Fruit fly (Drosophila melanogaster) whole organism, embryonic: ENCODE measurements around the gene CG10866.

Experiments
- Ada2b ChIP-seq: fragments of 200-800 bp; sonication (Bioruptor generic); IDR thresholded peaks from 2 replicates; pipeline ENCODE4 v1.3.6; 2022; ENCODE audit warnings: missing biosample characterization, missing genetic modification characterization
- CG10274 ChIP-seq: fragments of 200-800 bp; sonication (Bioruptor generic); optimal IDR thresholded peaks from 3 replicates; lab custom pipeline; 2017; ENCODE audit warnings: missing biosample characterization, mild to moderate bottlenecking, missing genetic modification characterization
- CG10462 ChIP-seq: fragments of 200-800 bp; sonication (Bioruptor generic); optimal IDR thresholded peaks from 2 replicates; lab custom pipeline; 2016; ENCODE audit warnings: missing biosample characterization, missing genetic modification characterization
- CG12104 ChIP-seq: fragments of 200-800 bp; sonication (Bioruptor generic); optimal IDR thresholded peaks from 3 replicates; lab custom pipeline; 2016; ENCODE audit warnings: missing biosample characterization, missing genetic modification characterization
- CG12219 ChIP-seq: fragments of 200-800 bp; sonication (Bioruptor generic); optimal IDR thresholded peaks from 3 replicates; lab custom pipeline; 2018; ENCODE audit warnings: missing biosample characterization, mild to moderate bottlenecking, missing genetic modification characterization
- CG12942 ChIP-seq: fragments of 200-800 bp; sonication (Bioruptor generic); optimal IDR thresholded peaks from 3 replicates; lab custom pipeline; 2016; ENCODE audit warnings: missing biosample characterization, missing genetic modification characterization
- CG14710 ChIP-seq: fragments of 200-800 bp; sonication (Bioruptor generic); optimal IDR thresholded peaks from 3 replicates; lab custom pipeline; 2019; ENCODE audit warnings: missing biosample characterization, mild to moderate bottlenecking, missing genetic modification characterization, moderate library complexity
- CG17186 ChIP-seq: fragments of 200-800 bp; sonication (Bioruptor generic); optimal IDR thresholded peaks from 3 replicates; lab custom pipeline; 2017; ENCODE audit warnings: missing biosample characterization, missing genetic modification reagents, missing genetic modification characterization
- CG17328 ChIP-seq: fragments of 200-800 bp; sonication (Bioruptor generic); IDR thresholded peaks from 2 replicates; pipeline ENCODE4 v1.3.6; 2022; ENCODE audit warnings: missing biosample characterization, missing genetic modification characterization
- CG18262 ChIP-seq: fragments of 200-800 bp; optimal IDR thresholded peaks from 3 replicates; lab custom pipeline; 2019; ENCODE audit warnings: missing biosample characterization, mild to moderate bottlenecking, missing genetic modification characterization, moderate library complexity
- CG2712 ChIP-seq: fragments of 200-800 bp; optimal IDR thresholded peaks from 3 replicates; lab custom pipeline; 2019; ENCODE audit warnings: missing biosample characterization, mild to moderate bottlenecking, missing genetic modification characterization, moderate library complexity
- CG32772 ChIP-seq: fragments of 200-800 bp; sonication (Bioruptor generic); IDR thresholded peaks from 2 replicates; pipeline ENCODE4 v1.3.6; 2022; ENCODE audit warnings: missing biosample characterization, missing genetic modification characterization
- CG33557 ChIP-seq: fragments of 200-800 bp; sonication (Bioruptor generic); optimal IDR thresholded peaks from 2 replicates; lab custom pipeline; 2019; ENCODE audit warnings: missing biosample characterization, mild to moderate bottlenecking, missing genetic modification characterization, moderate library complexity
- CG4854 ChIP-seq: fragments of 200-800 bp; sonication (Bioruptor generic); optimal IDR thresholded peaks from 2 replicates; lab custom pipeline; 2016; ENCODE audit warnings: missing biosample characterization, missing genetic modification characterization, inconsistent platforms
- CG6654 ChIP-seq: fragments of 200-800 bp; sonication (Bioruptor generic); optimal IDR thresholded peaks from 2 replicates; lab custom pipeline; 2017; ENCODE audit warnings: missing biosample characterization, mild to moderate bottlenecking, missing genetic modification characterization
- CG8281 ChIP-seq: fragments of 200-800 bp; sonication (Bioruptor generic); optimal IDR thresholded peaks from 2 replicates; lab custom pipeline; 2018; ENCODE audit warnings: missing biosample characterization, mild to moderate bottlenecking, missing genetic modification characterization, moderate library complexity
- CG8765 ChIP-seq: fragments of 200-800 bp; sonication (Bioruptor generic); IDR thresholded peaks from 2 replicates; pipeline ENCODE4 v1.3.6; 2022; ENCODE audit warnings: missing biosample characterization, missing genetic modification characterization
- CG9727 ChIP-seq: fragments of 200-800 bp; sonication (Bioruptor generic); optimal IDR thresholded peaks from 3 replicates; lab custom pipeline; 2017; ENCODE audit warnings: missing biosample characterization, mild to moderate bottlenecking, missing genetic modification characterization
- D19A ChIP-seq: fragments of 200-800 bp; optimal IDR thresholded peaks from 3 replicates; lab custom pipeline; 2019; ENCODE audit warnings: missing biosample characterization, mild to moderate bottlenecking, missing genetic modification characterization, moderate library complexity
- D19B ChIP-seq: fragments of 200-800 bp; sonication (Bioruptor generic); optimal IDR thresholded peaks from 2 replicates; lab custom pipeline; 2017; ENCODE audit warnings: missing biosample characterization, mild to moderate bottlenecking, missing genetic modification characterization
- Doc3 ChIP-seq: fragments of 200-800 bp; sonication (Bioruptor generic); IDR thresholded peaks from 3 replicates; pipeline ENCODE4 v1.3.6; 2022; ENCODE audit warnings: missing biosample characterization, missing genetic modification characterization; ENCODE audit not compliant: partially characterized antibody
- Elba2 ChIP-seq: fragments of 200-800 bp; sonication (Bioruptor generic); optimal IDR thresholded peaks from 3 replicates; lab custom pipeline; 2016; ENCODE audit warnings: missing biosample characterization, missing genetic modification characterization
- HLH3B ChIP-seq: fragments of 200-800 bp; sonication (Bioruptor generic); IDR thresholded peaks from 2 replicates; pipeline ENCODE4 v1.3.6; 2022; ENCODE audit warnings: missing biosample characterization, missing genetic modification characterization
- Lpt ChIP-seq: fragments of >200 bp; optimal IDR thresholded peaks from 2 replicates; lab custom pipeline; 2018; ENCODE audit warnings: missing biosample characterization, missing genetic modification characterization
- MBD-R2 ChIP-seq: fragments of 200-800 bp; sonication (Bioruptor generic); IDR thresholded peaks from 2 replicates; pipeline ENCODE4 v1.3.6; 2022; ENCODE audit warnings: missing biosample characterization, missing genetic modification characterization
- Myb ChIP-seq: fragments of 200-800 bp; sonication (Bioruptor generic); optimal IDR thresholded peaks from 2 replicates; lab custom pipeline; 2016; ENCODE audit warnings: missing biosample characterization, missing genetic modification characterization
- Rfx ChIP-seq: fragments of 200-800 bp; sonication (Bioruptor generic); IDR thresholded peaks from 2 replicates; pipeline ENCODE4 v1.3.6; 2022; ENCODE audit warnings: missing biosample characterization, missing genetic modification characterization
- Sin3A ChIP-seq: fragments of >200 bp; optimal IDR thresholded peaks from 2 replicates; lab custom pipeline; 2018
- Six4 ChIP-seq: fragments of 200-800 bp; sonication (Bioruptor generic); optimal IDR thresholded peaks from 2 replicates; lab custom pipeline; 2016; ENCODE audit warnings: missing biosample characterization, missing genetic modification characterization
- Sry-β ChIP-seq: fragments of 200-800 bp; sonication (Bioruptor generic); optimal IDR thresholded peaks from 2 replicates; lab custom pipeline; 2018; ENCODE audit warnings: missing biosample characterization, mild to moderate bottlenecking, missing genetic modification characterization, moderate library complexity
- Sry-δ ChIP-seq: fragments of 200-800 bp; sonication (Bioruptor generic); optimal IDR thresholded peaks from 2 replicates; lab custom pipeline; 2016; ENCODE audit warnings: missing biosample characterization, missing genetic modification characterization
- TFAM ChIP-seq: fragments of 200-800 bp; sonication (Bioruptor generic); optimal IDR thresholded peaks from 2 replicates; lab custom pipeline; 2017; ENCODE audit warnings: missing biosample characterization, missing genetic modification characterization, inconsistent platforms
- ab ChIP-seq: fragments of 200-800 bp; sonication (Bioruptor generic); optimal IDR thresholded peaks from 2 replicates; lab custom pipeline; 2016; ENCODE audit warnings: missing biosample characterization, missing genetic modification characterization
- amos ChIP-seq: fragments of 200-800 bp; sonication (Bioruptor generic); IDR thresholded peaks from 2 replicates; pipeline ENCODE4 v1.3.6; 2022; ENCODE audit warnings: missing biosample characterization, missing genetic modification characterization; ENCODE audit not compliant: partially characterized antibody
- bbx ChIP-seq: fragments of 200-800 bp; sonication (Bioruptor generic); IDR thresholded peaks from 2 replicates; pipeline ENCODE4 v1.3.6; 2022; ENCODE audit warnings: missing biosample characterization, missing genetic modification characterization; ENCODE audit not compliant: partially characterized antibody
- br ChIP-seq: fragments of >200 bp; optimal IDR thresholded peaks from 2 replicates; lab custom pipeline; 2017
- cg ChIP-seq: fragments of 200-800 bp; sonication (Bioruptor generic); optimal IDR thresholded peaks from 3 replicates; lab custom pipeline; 2019; ENCODE audit warnings: missing biosample characterization, mild to moderate bottlenecking, missing genetic modification characterization, moderate library complexity
- corto ChIP-seq: fragments of 200-800 bp; sonication (Bioruptor generic); optimal IDR thresholded peaks from 2 replicates; lab custom pipeline; 2016; ENCODE audit warnings: missing biosample characterization, mild to moderate bottlenecking, missing genetic modification characterization, moderate library complexity
- crol ChIP-seq: fragments of 200-800 bp; sonication (Bioruptor generic); IDR thresholded peaks from 2 replicates; pipeline ENCODE4 v1.3.6; 2022; ENCODE audit warnings: missing biosample characterization, missing genetic modification characterization
- emc ChIP-seq: fragments of 200-800 bp; sonication (Bioruptor generic); optimal IDR thresholded peaks from 2 replicates; lab custom pipeline; 2016; ENCODE audit warnings: missing biosample characterization, missing genetic modification characterization
- ken ChIP-seq: fragments of 200-800 bp; sonication (Bioruptor generic); IDR thresholded peaks from 3 replicates; pipeline ENCODE4 v1.3.6; 2022; ENCODE audit warnings: missing biosample characterization, missing genetic modification characterization
- maf-S ChIP-seq: fragments of 200-800 bp; sonication (Bioruptor generic); optimal IDR thresholded peaks from 2 replicates; lab custom pipeline; 2016; ENCODE audit warnings: missing biosample characterization, missing genetic modification characterization
- oc ChIP-seq: fragments of 200-800 bp; sonication (Bioruptor generic); optimal IDR thresholded peaks from 2 replicates; lab custom pipeline; 2018; ENCODE audit warnings: missing biosample characterization, mild to moderate bottlenecking, missing genetic modification characterization, moderate library complexity
- pum ChIP-seq: fragments of 200-800 bp; sonication (Bioruptor generic); optimal IDR thresholded peaks from 2 replicates; lab custom pipeline; 2016; ENCODE audit warnings: missing biosample characterization, missing genetic modification characterization
- row ChIP-seq: fragments of 200-800 bp; sonication (Bioruptor generic); IDR thresholded peaks from 3 replicates; pipeline ENCODE4 v1.3.6; 2022; ENCODE audit warnings: missing biosample characterization, missing genetic modification characterization
- sc ChIP-seq, 3 experiments: fragments of >200 bp in 2 of 3; fragments of 200-800 bp in 1 of 3; sonication (Bioruptor generic) in 1 of 3; optimal IDR thresholded peaks; 2 replicates in 2 of 3; 3 replicates in 1 of 3; lab custom pipeline; 2017; ENCODE audit warnings: mild to moderate bottlenecking in 1 of 3, missing biosample characterization in 1 of 3, missing genetic modification characterization in 1 of 3, missing genetic modification reagents in 1 of 3
- sens ChIP-seq: fragments of 200-800 bp; sonication (Bioruptor generic); peaks from one replicate; lab custom pipeline; 2016; ENCODE audit warnings: missing biosample characterization, missing genetic modification characterization
- slou ChIP-seq: fragments of 200-800 bp; sonication (Bioruptor generic); optimal IDR thresholded peaks from 3 replicates; lab custom pipeline; 2016; ENCODE audit warnings: missing biosample characterization, missing genetic modification characterization
- slp2 ChIP-seq: fragments of 200-800 bp; sonication (Bioruptor generic); optimal IDR thresholded peaks from 2 replicates; lab custom pipeline; 2016; ENCODE audit warnings: missing biosample characterization, missing genetic modification characterization
- stc ChIP-seq: fragments of 200-800 bp; sonication (Bioruptor generic); IDR thresholded peaks from 2 replicates; pipeline ENCODE4 v1.3.6; 2022; ENCODE audit warnings: missing biosample characterization, missing genetic modification characterization
- tio ChIP-seq: fragments of 200-800 bp; sonication (Bioruptor generic); optimal IDR thresholded peaks from 2 replicates; lab custom pipeline; 2017; ENCODE audit warnings: missing biosample characterization, missing genetic modification characterization, inconsistent platforms
- vvl ChIP-seq: fragments of 200-800 bp; sonication (Bioruptor generic); IDR thresholded peaks from 2 replicates; pipeline ENCODE4 v1.3.6; 2022; ENCODE audit warnings: missing biosample characterization, missing genetic modification characterization
- wdn ChIP-seq: fragments of 200-800 bp; sonication (Bioruptor generic); IDR thresholded peaks from 2 replicates; pipeline ENCODE4 v1.3.6; 2022; ENCODE audit warnings: missing biosample characterization, missing genetic modification characterization

CG10866 gene

dm6 chr3L:3898978-3899377 is 38.8 kb downstream of the CG10866 start, which contains the start of gene Ccz1 (continued):
- TF ChIP-seq CG17328 (GFP tag; lab: Robert Waterston, UW) (no peak), MBD-R2 (no peak), CG9727 (GFP tag; lab: Kevin White, UChicago) (peak; percentile 71), crol (GFP tag; lab: Robert Waterston, UW) (no peak), corto (GFP tag; lab: Kevin White, UChicago) (no peak), CG10462 (GFP tag; lab: Kevin White, UChicago) (peak; percentile 59), CG10274 (GFP tag; lab: Kevin White, UChicago) (no peak), oc (peak; percentile 57), CG32772 (GFP tag; lab: Robert Waterston, UW) (no peak), maf-S (GFP tag; lab: Kevin White, UChicago) (peak; percentile 71), sc (optimal IDR thresholded peaks at IDR 0.05; lab: Kevin White, UChicago) (no peak), sc (GFP tag; optimal IDR thresholded peaks at IDR 0.05; lab: Kevin White, UChicago) (peak; percentile 59), Elba2 (GFP tag; lab: Kevin White, UChicago) (no peak), Rfx (GFP tag; lab: Robert Waterston, UW) (no peak), Sry-δ (peak; percentile 52), CG18262 (tag; lab: Kevin White, UChicago) (peak; percentile 38), Sin3A (lab: Kevin White, UChicago) (no peak), HLH3B (no peak), ab (GFP tag; lab: Kevin White, UChicago) (no peak), TFAM (GFP tag; lab: Kevin White, UChicago) (peak; percentile 9), cg (no peak), CG4854 (GFP tag; lab: Kevin White, UChicago) (peak; percentile 70), CG12104 (GFP tag; lab: Kevin White, UChicago) (peak; percentile 70), CG12219 (GFP tag; lab: Kevin White, UChicago) (no peak), pum (peak; percentile 64), bbx (GFP tag; lab: Robert Waterston, UW) (no peak), Myb (peak; percentile 53), Sry-β (peak; percentile 6), slou (GFP tag; lab: Kevin White, UChicago) (peak; percentile 62), sens (GFP tag; lab: Kevin White, UChicago) (peak; percentile 90), D19B (GFP tag; lab: Kevin White, UChicago) (no peak), CG2712 (tag; lab: Kevin White, UChicago) (peak; percentile 23), CG17186 (GFP tag; lab: Kevin White, UChicago) (peak; percentile 63), br (no peak), CG12942 (GFP tag; lab: Kevin White, UChicago) (peak; percentile 67), Doc3 (no peak), CG33557 (GFP tag; lab: Kevin White, UChicago) (peak; percentile 63), CG8765 (no peak), row (GFP tag; lab: Robert Waterston, UW) (no peak), D19A (no peak), Ada2b (no peak), tio (peak; percentile 81), slp2 (GFP tag; lab: Kevin White, UChicago) (peak; percentile 51), CG14710 (tag; lab: Kevin White, UChicago) (peak; percentile 65), CG6654 (GFP tag; lab: Kevin White, UChicago) (no peak), Lpt (GFP tag; lab: Kevin White, UChicago) (no peak), stc (GFP tag; lab: Robert Waterston, UW) (no peak), emc (GFP tag; lab: Kevin White, UChicago) (peak; percentile 49), amos (GFP tag; lab: Robert Waterston, UW) (no peak), Six4 (GFP tag; lab: Kevin White, UChicago) (peak; percentile 36), CG8281 (tag; lab: Kevin White, UChicago) (peak; percentile 18), vvl (no peak), wdn (GFP tag; lab: Robert Waterston, UW) (no peak), ken (no peak)
